Fruit fly (Drosophila melanogaster) S2 (cell line): ENCODE measurements around the gene Pink1.

Experiments used
- CG8478 ChIP-seq: fragments of >200 bp; optimal IDR thresholded peaks from 2 replicates; lab custom pipeline; 2018
- CTCF ChIP-seq, 2 experiments: fragments of >200 bp; optimal IDR thresholded peaks; 2 replicates each; lab custom pipeline; 2018

dm6 chrX:6724904-6725505 lies 41.4 kb downstream of the Pink1 start:
- TF ChIP-seq CTCF (optimal IDR thresholded peaks at IDR 0.05; lab: Kevin White, UChicago) (no peak), CG8478 (lab: Kevin White, UChicago) (no peak)
